Fruit fly (Drosophila melanogaster): ENCODE results near the gene Pfdn5.

Gene Pfdn5

DNA sequence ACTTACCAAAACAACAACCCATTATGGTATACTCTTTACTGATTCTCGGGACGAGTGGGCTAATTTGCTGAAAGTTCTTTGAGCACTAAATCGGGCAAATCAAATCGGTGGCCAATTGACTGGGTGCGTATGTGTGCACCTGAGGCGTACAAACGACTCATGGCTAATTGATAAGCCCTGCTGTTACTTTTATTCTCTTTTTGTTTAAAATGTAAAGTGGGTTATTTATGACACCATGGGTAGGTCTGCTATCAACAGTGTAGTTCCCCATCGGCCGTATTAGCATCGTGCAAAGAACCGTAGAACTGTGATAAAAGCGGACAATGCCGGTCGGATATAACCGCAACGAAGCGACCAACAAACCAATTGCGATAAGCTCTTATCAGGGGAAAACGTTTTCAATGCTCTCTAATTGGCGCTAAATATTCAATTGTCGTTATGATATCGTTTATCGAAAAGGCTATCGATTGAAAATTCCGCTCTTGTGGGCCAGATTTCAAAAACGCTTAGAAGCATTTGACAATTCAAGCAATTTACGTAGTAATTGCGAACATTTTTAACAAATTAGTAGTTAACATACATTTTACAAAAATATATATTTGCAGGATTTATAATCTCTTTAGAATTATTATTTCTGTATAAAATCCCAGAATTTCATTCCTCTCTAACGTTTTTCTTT is 39.5 kb upstream of the Pfdn5 start, which contains the start of gene CG34288 (continued):
- no peak for TF ChIP-seq Lim3 (GFP tag; IDR thresholded peaks at IDR 0.05)
- TF ChIP-seq fd64A (GFP tag; optimal IDR thresholded peaks at IDR 0.05), result no peak
- TF ChIP-seq so (GFP tag; IDR thresholded peaks at IDR 0.05), result 0 out of 3 replicates have a peak, but pooled peaks have one; percentile 7
- TF ChIP-seq Hsf (GFP tag; optimal IDR thresholded peaks at IDR 0.05), result no peak
- no peak for TF ChIP-seq CG14667 (GFP tag; IDR thresholded peaks at IDR 0.05)
- TF ChIP-seq CG11456 (GFP tag; IDR thresholded peaks at IDR 0.05), result peak; percentile 85
- no peak for TF ChIP-seq CG5245 (GFP tag; optimal IDR thresholded peaks at IDR 0.05)
- no peak for TF ChIP-seq Dek (tag; optimal IDR thresholded peaks at IDR 0.05)
- no peak for TF ChIP-seq CG42726 (GFP tag; IDR thresholded peaks at IDR 0.05; ENCODE audit: partially characterized antibody)
- TF ChIP-seq CG9437 (GFP tag; optimal IDR thresholded peaks at IDR 0.05), result no peak
- TF ChIP-seq CG12942 (GFP tag; optimal IDR thresholded peaks at IDR 0.05), result no peak
- no peak for TF ChIP-seq inv (GFP tag; IDR thresholded peaks at IDR 0.05; ENCODE audit: partially characterized antibody)
- no peak for TF ChIP-seq pzg (GFP tag; optimal IDR thresholded peaks at IDR 0.05)
- no peak for TF ChIP-seq CG6813 (GFP tag; optimal IDR thresholded peaks at IDR 0.05)
- TF ChIP-seq CG30431 (GFP tag; optimal IDR thresholded peaks at IDR 0.05), result no peak
- TF ChIP-seq insv (GFP tag; optimal IDR thresholded peaks at IDR 0.05), result no peak
- TF ChIP-seq wdn (GFP tag; IDR thresholded peaks at IDR 0.05), result peak; percentile 51; the same call in 1 of the 2 replicates
- no peak for TF ChIP-seq ftz-f1 (GFP tag; optimal IDR thresholded peaks at IDR 0.05)
- no peak for TF ChIP-seq D19A (tag; optimal IDR thresholded peaks at IDR 0.05)
- no peak for TF ChIP-seq crp (GFP tag; optimal IDR thresholded peaks at IDR 0.05)
- TF ChIP-seq CG17186 (GFP tag; optimal IDR thresholded peaks at IDR 0.05), result no peak
- TF ChIP-seq mam (GFP tag; optimal IDR thresholded peaks at IDR 0.05), result peak; percentile 34
- peak; percentile 29; the same call in 1 of the 2 replicates for TF ChIP-seq Bgb (GFP tag; IDR thresholded peaks at IDR 0.05; ENCODE audit: partially characterized antibody)
- no peak for TF ChIP-seq Trl (optimal IDR thresholded peaks at IDR 0.05)
- peak; percentile 6 for TF ChIP-seq Trl (GFP tag; optimal IDR thresholded peaks at IDR 0.05)
- TF ChIP-seq dmrt11E (tag; optimal IDR thresholded peaks at IDR 0.05), result no peak
- no peak for TF ChIP-seq Kr (GFP tag; optimal IDR thresholded peaks at IDR 0.05)
- TF ChIP-seq CG10147 (GFP tag; optimal IDR thresholded peaks at IDR 0.05), result no peak
- peak; percentile 46 for TF ChIP-seq jumu (GFP tag; optimal IDR thresholded peaks at IDR 0.05)
- no peak for TF ChIP-seq CG1832 (GFP tag; optimal IDR thresholded peaks at IDR 0.05)
- no peak for TF ChIP-seq Tbp (GFP tag; optimal IDR thresholded peaks at IDR 0.05)
- no peak for TF ChIP-seq Rx (GFP tag; IDR thresholded peaks at IDR 0.05)
- no peak for TF ChIP-seq CG11560 (tag; IDR thresholded peaks at IDR 0.05)
- no peak for TF ChIP-seq Dad (GFP tag; optimal IDR thresholded peaks at IDR 0.05)
- no peak for TF ChIP-seq tin (GFP tag; optimal IDR thresholded peaks at IDR 0.05)
- no peak for TF ChIP-seq ac (GFP tag; optimal IDR thresholded peaks at IDR 0.05)
- TF ChIP-seq Doc3 (GFP tag; IDR thresholded peaks at IDR 0.05; ENCODE audit: partially characterized antibody), result no peak
- TF ChIP-seq CG18619 (GFP tag; optimal IDR thresholded peaks at IDR 0.05), result no peak
- TF ChIP-seq CG18599 (GFP tag; optimal IDR thresholded peaks at IDR 0.05), result peak; percentile 66
- 0 out of 2 replicates have a peak, but pooled peaks have one; percentile 14 for TF ChIP-seq CG43689 (GFP tag; IDR thresholded peaks at IDR 0.05)
- TF ChIP-seq ato (GFP tag; IDR thresholded peaks at IDR 0.05; ENCODE audit: partially characterized antibody), result no peak
- TF ChIP-seq bsh (GFP tag; optimal IDR thresholded peaks at IDR 0.05), result no peak
- no peak for TF ChIP-seq hkb (optimal IDR thresholded peaks at IDR 0.05)
- no peak for TF ChIP-seq hkb (GFP tag; IDR thresholded peaks at IDR 0.05)
- TF ChIP-seq sim (GFP tag; IDR thresholded peaks at IDR 0.05), result no peak

Measured in whole organism, embryonic.